Fruit fly (Drosophila melanogaster) whole organism: ENCODE results near the gene Gr22f.

Experiments
- CG8478 ChIP-seq: fragments of >200 bp; optimal IDR thresholded peaks from 2 replicates; lab custom pipeline; 2018; ENCODE audit warnings: inconsistent platforms
- Dll ChIP-seq: fragments of >200 bp; optimal IDR thresholded peaks from 2 replicates; lab custom pipeline; 2017
- EcR ChIP-seq, 2 experiments: fragments of >200 bp; optimal IDR thresholded peaks; 2 replicates each; lab custom pipeline; 2017; ENCODE audit warnings: missing biosample characterization in 2 of 2, missing genetic modification characterization in 2 of 2, missing genetic modification reagents in 2 of 2
- pan ChIP-seq: fragments of >200 bp; optimal IDR thresholded peaks from 2 replicates; lab custom pipeline; 2017
- psq ChIP-seq: fragments of >200 bp; optimal IDR thresholded peaks from 2 replicates; lab custom pipeline; 2017
- usp ChIP-seq: fragments of >200 bp; optimal IDR thresholded peaks from 2 replicates; lab custom pipeline; 2017; ENCODE audit warnings: missing biosample characterization, missing genetic modification characterization, mixed read lengths

Gene Gr22f

DNA sequence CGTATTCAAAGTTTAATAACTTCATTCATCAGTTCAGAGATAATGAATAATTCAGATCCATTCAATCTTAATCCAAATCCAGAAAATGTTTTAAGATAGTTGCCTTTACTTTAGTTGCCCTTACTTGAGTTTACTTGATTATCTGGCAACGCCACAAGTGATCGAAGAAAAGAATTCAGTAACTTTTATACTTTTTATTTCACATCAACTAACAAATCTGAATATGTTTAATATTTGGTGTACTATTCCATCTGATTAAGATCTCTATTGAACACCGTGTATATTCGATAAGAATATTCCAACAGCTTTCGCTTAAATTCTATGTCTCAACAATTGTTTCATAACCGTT lies 31.7 kb downstream of the Gr22f start:
- TF ChIP-seq CG8478 (lab: Kevin White, UChicago) (no peak), EcR (GFP tag; optimal IDR thresholded peaks at IDR 0.05; lab: Kevin White, UChicago) (no peak)

DNA sequence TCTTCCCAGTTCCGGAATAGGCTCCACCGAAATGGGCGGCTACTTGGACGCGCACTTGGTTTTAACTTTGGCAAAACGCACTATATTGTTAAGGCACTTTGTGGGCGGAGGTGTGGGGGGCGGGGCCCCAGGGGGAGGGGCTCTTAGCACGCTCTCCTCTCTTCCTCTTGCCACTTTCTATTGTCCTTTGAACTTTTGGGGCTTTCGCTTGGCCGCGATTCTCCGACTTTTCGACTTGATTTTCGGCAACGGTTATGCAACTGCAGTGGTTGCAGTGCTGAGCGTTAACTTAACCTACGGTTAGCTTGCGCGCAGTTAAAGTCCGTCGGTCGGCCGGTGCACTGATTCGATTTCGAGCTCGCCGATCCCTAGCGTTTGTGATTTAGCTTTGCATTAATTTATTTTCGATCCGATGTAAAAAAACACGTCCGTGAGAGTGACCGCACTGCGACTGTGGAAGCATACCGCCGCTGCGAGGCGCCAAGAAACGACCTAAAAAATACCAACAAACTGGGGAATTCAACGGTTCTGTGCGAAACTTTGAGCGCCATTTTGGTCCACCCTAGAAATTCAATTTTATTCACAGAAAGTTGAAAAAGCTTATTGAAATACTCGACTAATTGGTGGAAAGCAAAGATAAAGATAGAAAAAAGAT lies 32.2 kb downstream of the Gr22f start, which contains the start of gene Rim2:
Gene Rim2, minus strand, starts transcription at position 452 of the 655 bp plus-strand sequence.
- TF ChIP-seq usp (GFP tag; lab: Kevin White, UChicago) (no peak), pan (lab: Kevin White, UChicago) (no peak), EcR (GFP tag; optimal IDR thresholded peaks at IDR 0.05; lab: Kevin White, UChicago) (no peak), CG8478 (lab: Kevin White, UChicago) (no peak), psq (lab: Kevin White, UChicago) (no peak), Dll (lab: Kevin White, UChicago) (no peak)

DNA sequence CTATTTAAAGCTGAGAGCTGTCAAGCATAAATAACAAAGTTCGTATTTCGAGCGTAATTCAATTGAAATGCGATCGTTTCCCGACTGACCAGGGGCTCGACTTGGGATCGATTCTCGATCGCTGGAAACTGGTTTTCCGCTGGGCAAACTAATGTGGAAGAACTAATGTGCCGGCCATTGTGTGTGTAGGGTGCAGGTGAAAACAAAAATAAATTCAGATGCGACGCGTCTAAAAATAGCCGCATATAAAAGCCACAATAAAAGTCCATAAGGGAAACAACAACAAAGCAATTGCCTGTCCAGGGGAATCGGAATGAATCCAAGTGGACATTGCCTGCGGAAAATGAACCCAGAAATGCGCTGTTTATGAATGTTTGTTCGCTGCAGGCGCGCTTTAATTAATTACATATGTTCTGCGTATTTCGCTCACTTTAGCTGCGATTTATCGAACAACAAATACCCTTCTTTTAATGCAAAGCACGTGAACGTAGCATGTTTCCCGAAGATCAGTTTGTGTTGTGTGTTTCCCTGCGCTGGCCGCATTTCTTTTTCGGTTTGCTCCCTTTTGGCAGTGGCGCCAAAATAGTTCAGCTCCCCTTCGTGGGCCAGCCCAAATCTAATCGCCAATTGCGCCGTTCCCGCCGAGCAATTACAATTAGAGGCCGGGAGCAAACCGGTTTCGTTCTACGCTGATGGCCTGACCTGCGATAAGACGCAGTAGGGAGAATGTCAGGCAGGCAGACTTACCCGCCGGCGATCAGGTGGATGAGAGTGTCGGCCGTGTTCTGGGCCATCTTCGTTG lies 32.9 kb downstream of the Gr22f start:
- TF ChIP-seq psq (lab: Kevin White, UChicago) (no peak), usp (GFP tag; lab: Kevin White, UChicago) (no peak), EcR (GFP tag; optimal IDR thresholded peaks at IDR 0.05; lab: Kevin White, UChicago) (no peak), CG8478 (lab: Kevin White, UChicago) (no peak), pan (lab: Kevin White, UChicago) (no peak), Dll (lab: Kevin White, UChicago) (no peak)

- no peak for TF ChIP-seq usp (GFP tag; lab: Kevin White, UChicago)
- TF ChIP-seq EcR (GFP tag; optimal IDR thresholded peaks at IDR 0.05; lab: Kevin White, UChicago): no peak
- no peak for TF ChIP-seq Dll (lab: Kevin White, UChicago)
- no peak for TF ChIP-seq pan (lab: Kevin White, UChicago)
- TF ChIP-seq CG8478 (lab: Kevin White, UChicago): no peak
- no peak for TF ChIP-seq psq (lab: Kevin White, UChicago)
These were observed 34.0 kb downstream of the Gr22f start for dm6 chr2L:1722260-1722659.

DNA sequence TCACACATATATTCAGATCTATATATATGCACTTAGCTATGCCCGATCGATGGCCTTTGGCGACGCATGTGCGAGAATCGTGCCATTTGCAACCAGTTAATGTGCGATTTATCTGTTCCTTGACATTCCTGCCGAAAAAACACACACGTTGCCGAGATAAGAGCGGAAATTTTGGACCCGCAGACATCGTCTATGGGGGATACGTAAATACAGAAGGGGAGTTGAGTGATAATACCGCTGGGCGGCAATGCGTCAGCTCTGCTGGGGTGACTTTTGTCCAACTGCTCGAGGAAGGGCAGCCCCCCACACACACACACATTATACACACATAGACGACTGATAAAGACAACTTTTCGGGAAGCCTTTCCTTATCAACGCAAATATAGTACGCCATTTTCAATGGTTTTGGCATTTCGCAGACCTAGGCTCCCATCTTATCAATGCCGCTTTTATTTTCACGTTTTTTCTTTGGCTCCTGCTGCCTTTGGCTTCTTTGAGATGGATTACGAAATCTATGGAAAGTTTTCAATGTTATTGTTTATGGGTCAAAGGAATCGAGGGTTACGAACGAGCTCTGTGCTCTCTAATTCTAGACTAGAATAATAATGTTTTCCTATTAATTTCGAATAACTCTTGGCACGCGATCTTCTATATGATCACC lies 35.3 kb downstream of the Gr22f start:
- no peak for TF ChIP-seq Dll (lab: Kevin White, UChicago)
- no peak for TF ChIP-seq EcR (GFP tag; optimal IDR thresholded peaks at IDR 0.05; lab: Kevin White, UChicago)
- TF ChIP-seq usp (GFP tag; lab: Kevin White, UChicago): no peak
- TF ChIP-seq pan (lab: Kevin White, UChicago): no peak

- TF ChIP-seq CG8478 (lab: Kevin White, UChicago): no peak
- no peak for TF ChIP-seq pan (lab: Kevin White, UChicago)
- TF ChIP-seq EcR (GFP tag; optimal IDR thresholded peaks at IDR 0.05; lab: Kevin White, UChicago): no peak
- no peak for TF ChIP-seq Dll (lab: Kevin White, UChicago)
- TF ChIP-seq usp (GFP tag; lab: Kevin White, UChicago): no peak
- TF ChIP-seq psq (lab: Kevin White, UChicago): no peak
These were observed 36.3 kb downstream of the Gr22f start for dm6 chr2L:1719971-1720370.

- TF ChIP-seq psq (lab: Kevin White, UChicago) (no peak), pan (lab: Kevin White, UChicago) (no peak), EcR (GFP tag; optimal IDR thresholded peaks at IDR 0.05; lab: Kevin White, UChicago) (no peak)
These were observed 39.0 kb downstream of the Gr22f start for dm6 chr2L:1717247-1717646.

dm6 chr2L:1715699-1716333 lies 40.4 kb downstream of the Gr22f start, which contains the start of gene frtz:
Gene frtz (minus strand): TSS chr2L:1715851.
- TF ChIP-seq EcR (GFP tag; optimal IDR thresholded peaks at IDR 0.05; lab: Kevin White, UChicago) (no peak), usp (GFP tag; lab: Kevin White, UChicago) (no peak), psq (lab: Kevin White, UChicago) (no peak), pan (lab: Kevin White, UChicago) (no peak), CG8478 (lab: Kevin White, UChicago) (no peak), Dll (lab: Kevin White, UChicago) (no peak)

DNA sequence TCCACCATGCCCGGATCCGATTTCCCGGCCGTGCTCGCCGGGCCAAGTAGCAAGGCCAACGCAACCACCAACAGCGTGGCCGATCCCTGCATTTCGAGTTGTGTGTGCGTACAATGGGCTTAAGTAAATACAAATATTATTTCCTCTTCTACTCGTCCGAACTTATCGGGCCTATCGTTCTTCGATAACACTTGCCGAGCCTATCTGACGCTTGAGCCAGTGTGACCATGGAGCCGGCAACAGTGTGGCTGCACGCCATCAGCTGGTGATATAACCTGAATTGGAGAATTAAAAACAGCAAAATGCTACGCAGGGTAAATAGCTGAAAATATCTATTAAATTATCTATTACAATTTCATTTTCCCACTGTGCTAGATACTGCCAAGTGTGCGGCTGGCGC lies 46.0 kb downstream of the Gr22f start, which contains the start of the genes CG17660 and mRpL48:
Gene CG17660, minus strand, starts transcription at position 198 of the 400 bp plus-strand sequence.
Gene mRpL48, plus strand, starts transcription at position 239 of the 400 bp plus-strand sequence.
- no peak for TF ChIP-seq CG8478 (lab: Kevin White, UChicago)
- no peak for TF ChIP-seq Dll (lab: Kevin White, UChicago)
- TF ChIP-seq EcR (GFP tag; optimal IDR thresholded peaks at IDR 0.05; lab: Kevin White, UChicago): no peak
- no peak for TF ChIP-seq pan (lab: Kevin White, UChicago)
- TF ChIP-seq psq (lab: Kevin White, UChicago): no peak
- no peak for TF ChIP-seq usp (GFP tag; lab: Kevin White, UChicago)

DNA sequence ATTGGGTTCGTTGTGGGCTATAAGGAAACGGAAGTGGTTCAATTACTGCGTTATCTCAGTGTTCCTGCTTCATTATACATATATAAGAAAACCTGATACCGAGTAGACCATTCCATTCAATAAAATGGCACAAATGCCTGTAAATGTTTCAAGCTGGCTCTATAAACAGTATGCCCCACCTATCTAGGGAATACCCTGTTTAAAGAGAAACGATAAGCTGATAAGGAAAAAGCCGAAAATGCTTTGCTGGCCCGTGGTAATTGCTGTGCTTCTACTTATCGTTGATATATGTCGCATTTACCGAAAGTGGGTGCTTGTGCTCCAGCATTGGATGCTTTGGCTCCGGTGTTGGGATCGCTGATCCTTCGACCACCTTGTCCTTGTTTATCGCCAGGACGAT lies 46.9 kb downstream of the Gr22f start:
- TF ChIP-seq pan (lab: Kevin White, UChicago) (no peak), EcR (GFP tag; optimal IDR thresholded peaks at IDR 0.05; lab: Kevin White, UChicago) (no peak), CG8478 (lab: Kevin White, UChicago) (no peak), Dll (lab: Kevin White, UChicago) (no peak), usp (GFP tag; lab: Kevin White, UChicago) (no peak), psq (lab: Kevin White, UChicago) (no peak)
